Fruit fly (Drosophila melanogaster) whole organism, prepupa: ENCODE results near the gene Npc2f.

ENCODE experiments used
- CG10631 ChIP-seq: fragments of 200-800 bp; sonication (Bioruptor generic); optimal IDR thresholded peaks from 2 replicates; lab custom pipeline; 2016; ENCODE audit warnings: missing biosample characterization, missing genetic modification characterization
- CG10669 ChIP-seq: fragments of 200-800 bp; sonication (Bioruptor generic); optimal IDR thresholded peaks from 3 replicates; lab custom pipeline; 2018; ENCODE audit warnings: missing biosample characterization, mild to moderate bottlenecking, missing genetic modification characterization, moderate library complexity
- CG11294 ChIP-seq: fragments of 200-800 bp; sonication (Bioruptor generic); IDR thresholded peaks from 2 replicates; pipeline ENCODE4 v1.3.6; 2022; ENCODE audit warnings: missing biosample characterization, missing genetic modification characterization
- CG11902 ChIP-seq: fragments of 200-800 bp; sonication (Bioruptor generic); optimal IDR thresholded peaks from 3 replicates; lab custom pipeline; 2016; ENCODE audit warnings: missing biosample characterization, missing genetic modification characterization
- CG15336 ChIP-seq: fragments of 200-800 bp; sonication (Bioruptor generic); IDR thresholded peaks from 2 replicates; pipeline ENCODE4 v1.3.6; 2022; ENCODE audit warnings: missing biosample characterization, missing genetic modification characterization
- CG3032 ChIP-seq: fragments of 200-800 bp; optimal IDR thresholded peaks from 2 replicates; lab custom pipeline; 2019; ENCODE audit warnings: missing biosample characterization, mild to moderate bottlenecking, missing genetic modification characterization, moderate library complexity
- CG31627 ChIP-seq: fragments of 200-800 bp; sonication (Bioruptor generic); optimal IDR thresholded peaks from 3 replicates; lab custom pipeline; 2016; ENCODE audit warnings: missing biosample characterization, missing genetic modification characterization
- CG32006 ChIP-seq: fragments of 200-800 bp; sonication (Bioruptor generic); optimal IDR thresholded peaks from 3 replicates; lab custom pipeline; 2017; ENCODE audit warnings: missing biosample characterization, mild to moderate bottlenecking, missing genetic modification characterization
- CG34406 ChIP-seq: fragments of 200-800 bp; sonication (Bioruptor generic); optimal IDR thresholded peaks from 3 replicates; lab custom pipeline; 2016; ENCODE audit warnings: missing biosample characterization, missing genetic modification characterization
- CG3919 ChIP-seq: fragments of 200-800 bp; sonication (Bioruptor generic); optimal IDR thresholded peaks from 3 replicates; lab custom pipeline; 2016; ENCODE audit warnings: missing biosample characterization, missing genetic modification characterization
- CG6792 ChIP-seq: fragments of 200-800 bp; sonication (Bioruptor generic); optimal IDR thresholded peaks from 3 replicates; lab custom pipeline; 2016; ENCODE audit warnings: missing biosample characterization, missing genetic modification characterization
- CG6808 ChIP-seq: fragments of 200-800 bp; sonication (Bioruptor generic); optimal IDR thresholded peaks from 3 replicates; lab custom pipeline; 2017; ENCODE audit warnings: missing biosample characterization, missing genetic modification characterization, mild to moderate bottlenecking, moderate library complexity, missing genetic modification reagents
- CG7368 ChIP-seq: fragments of 200-800 bp; sonication (Bioruptor generic); optimal IDR thresholded peaks from 3 replicates; lab custom pipeline; 2016; ENCODE audit warnings: missing biosample characterization, missing genetic modification characterization
- CG8632 ChIP-seq: fragments of 200-800 bp; sonication (Bioruptor generic); optimal IDR thresholded peaks from 3 replicates; lab custom pipeline; 2016; ENCODE audit warnings: missing biosample characterization, missing genetic modification characterization
- Eip75B ChIP-seq: fragments of 200-800 bp; sonication (Bioruptor generic); optimal IDR thresholded peaks from 3 replicates; lab custom pipeline; 2016; ENCODE audit warnings: missing biosample characterization, missing genetic modification characterization
- Eip78C ChIP-seq: fragments of 200-800 bp; sonication (Bioruptor generic); peaks from one replicate; lab custom pipeline; 2016; ENCODE audit warnings: missing biosample characterization, missing genetic modification characterization
- Eip93F ChIP-seq: fragments of 200-800 bp; sonication (Bioruptor generic); optimal IDR thresholded peaks from 2 replicates; lab custom pipeline; 2016; ENCODE audit warnings: missing biosample characterization, mild to moderate bottlenecking, missing genetic modification characterization
- Ets96B ChIP-seq: fragments of 200-800 bp; optimal IDR thresholded peaks from 2 replicates; lab custom pipeline; 2019; ENCODE audit warnings: missing biosample characterization, mild to moderate bottlenecking, missing genetic modification characterization, moderate library complexity
- Hr38 ChIP-seq: sonication (Bioruptor generic); optimal IDR thresholded peaks from 2 replicates; lab custom pipeline; 2016; ENCODE audit warnings: missing biosample characterization, missing genetic modification characterization
- Hr39 ChIP-seq: fragments of 200-800 bp; sonication (Bioruptor generic); optimal IDR thresholded peaks from 2 replicates; lab custom pipeline; 2016; ENCODE audit warnings: missing biosample characterization, missing genetic modification characterization
- Hr4 ChIP-seq: fragments of 200-800 bp; sonication (Bioruptor generic); optimal IDR thresholded peaks from 3 replicates; lab custom pipeline; 2016; ENCODE audit warnings: missing biosample characterization, missing genetic modification characterization
- Lpt ChIP-seq: fragments of 200-800 bp; sonication (Bioruptor generic); optimal IDR thresholded peaks from 3 replicates; lab custom pipeline; 2016; ENCODE audit warnings: missing biosample characterization, missing genetic modification characterization
- OdsH ChIP-seq: fragments of 200-800 bp; sonication (Bioruptor generic); optimal IDR thresholded peaks from 3 replicates; lab custom pipeline; 2016; ENCODE audit warnings: missing biosample characterization, missing genetic modification characterization
- Sox14 ChIP-seq: fragments of 200-800 bp; sonication (Bioruptor generic); optimal IDR thresholded peaks from 3 replicates; lab custom pipeline; 2016; ENCODE audit warnings: missing biosample characterization, missing genetic modification characterization
- Sox15 ChIP-seq: fragments of 200-800 bp; sonication (Bioruptor generic); optimal IDR thresholded peaks from 3 replicates; lab custom pipeline; 2016; ENCODE audit warnings: missing biosample characterization, missing genetic modification characterization
- achi ChIP-seq: fragments of 200-800 bp; sonication (Bioruptor generic); optimal IDR thresholded peaks from 3 replicates; lab custom pipeline; 2016; ENCODE audit warnings: missing biosample characterization, missing genetic modification characterization
- acj6 ChIP-seq: fragments of 200-800 bp; sonication (Bioruptor generic); optimal IDR thresholded peaks from 3 replicates; lab custom pipeline; 2016; ENCODE audit warnings: missing biosample characterization, missing genetic modification characterization
- cyc ChIP-seq: fragments of 200-800 bp; sonication (Bioruptor generic); optimal IDR thresholded peaks from 3 replicates; lab custom pipeline; 2016; ENCODE audit warnings: missing biosample characterization, missing genetic modification characterization
- dsx ChIP-seq: fragments of 200-800 bp; optimal IDR thresholded peaks from 3 replicates; lab custom pipeline; 2019; ENCODE audit warnings: missing biosample characterization, mild to moderate bottlenecking, missing genetic modification characterization, moderate library complexity; ENCODE audit not compliant: poor library complexity, severe bottlenecking
- eg ChIP-seq: fragments of 200-800 bp; sonication (Bioruptor generic); IDR thresholded peaks from 3 replicates; pipeline ENCODE4 v1.3.6; 2022; ENCODE audit warnings: missing biosample characterization, missing genetic modification characterization
- esn ChIP-seq: fragments of 200-800 bp; sonication (Bioruptor generic); optimal IDR thresholded peaks from 2 replicates; lab custom pipeline; 2016; ENCODE audit warnings: missing biosample characterization, mild to moderate bottlenecking, missing genetic modification characterization, moderate library complexity
- fd59A ChIP-seq: fragments of 200-800 bp; sonication (Bioruptor generic); optimal IDR thresholded peaks from 2 replicates; lab custom pipeline; 2017; ENCODE audit warnings: missing biosample characterization, mild to moderate bottlenecking, missing genetic modification characterization, missing genetic modification reagents
- fkh ChIP-seq: fragments of 200-800 bp; sonication (Bioruptor generic); optimal IDR thresholded peaks from 3 replicates; lab custom pipeline; 2017; ENCODE audit warnings: missing biosample characterization, mild to moderate bottlenecking, missing genetic modification characterization, moderate library complexity
- lz ChIP-seq: fragments of 200-800 bp; sonication (Bioruptor generic); optimal IDR thresholded peaks from 3 replicates; lab custom pipeline; 2016; ENCODE audit warnings: missing biosample characterization, missing genetic modification characterization
- salr ChIP-seq, 2 experiments: fragments of 200-800 bp; sonication (Bioruptor generic); optimal IDR thresholded peaks; 3 replicates each; lab custom pipeline; 2016 to 2018; ENCODE audit warnings: missing biosample characterization in 2 of 2, missing genetic modification characterization in 2 of 2, mild to moderate bottlenecking in 1 of 2
- svp ChIP-seq: fragments of 200-800 bp; sonication (Bioruptor generic); peaks from one replicate; lab custom pipeline; 2016; ENCODE audit warnings: missing biosample characterization, missing genetic modification characterization
- topi ChIP-seq: fragments of 200-800 bp; sonication (Bioruptor generic); optimal IDR thresholded peaks from 3 replicates; lab custom pipeline; 2016; ENCODE audit warnings: missing biosample characterization, missing genetic modification characterization

Npc2f gene

DNA sequence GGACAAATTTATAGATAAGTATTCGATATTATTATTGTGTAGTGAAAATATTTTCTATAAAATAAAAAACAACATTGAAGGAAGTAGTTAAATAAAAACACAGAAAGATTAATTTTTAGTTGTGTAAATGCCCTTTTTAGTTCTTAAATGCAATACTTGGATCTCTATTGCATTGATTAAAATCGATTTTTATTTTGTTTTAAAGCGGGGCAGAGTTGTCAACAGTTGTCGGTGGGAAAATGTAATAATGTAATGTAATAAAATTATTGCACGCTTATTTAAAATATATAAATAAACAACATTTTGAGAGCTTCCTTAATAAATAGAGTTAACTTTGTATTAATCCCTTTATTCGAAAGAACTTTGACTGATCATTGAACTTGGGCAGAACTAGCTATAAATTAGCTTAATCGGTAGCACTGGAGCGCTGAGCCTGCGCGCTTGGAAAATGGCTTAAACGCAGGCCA, 25.9 kb downstream of the Npc2f start, which contains the start of gene Apc2 (continued):
- no peak for TF ChIP-seq CG7368
- no peak for TF ChIP-seq svp
- TF ChIP-seq Eip78C (GFP tag; lab: Kevin White, UChicago) = peak; percentile 91
- peak; percentile 56 for TF ChIP-seq dsx (GFP tag; lab: Kevin White, UChicago)
- peak; percentile 61 for TF ChIP-seq Hr39
- TF ChIP-seq CG32006 (GFP tag; lab: Kevin White, UChicago) = peak; percentile 69
- TF ChIP-seq acj6 (GFP tag; lab: Kevin White, UChicago) = peak; percentile 60
- no peak for TF ChIP-seq Hr38 (GFP tag; lab: Kevin White, UChicago)
- TF ChIP-seq Ets96B (tag; lab: Kevin White, UChicago) = peak; percentile 56
- peak in 1 of 2 experiments; percentile 30 for TF ChIP-seq salr (GFP tag; optimal IDR thresholded peaks at IDR 0.05; lab: Kevin White, UChicago)
- TF ChIP-seq Hr4 = peak; percentile 74
- TF ChIP-seq Lpt = peak; percentile 36
- TF ChIP-seq eg (GFP tag; lab: Robert Waterston, UW) = peak; percentile 70
- TF ChIP-seq CG10631 (GFP tag; lab: Kevin White, UChicago) = peak; percentile 69
- no peak for TF ChIP-seq Eip93F (GFP tag; lab: Kevin White, UChicago)
- TF ChIP-seq lz (GFP tag; lab: Kevin White, UChicago) = peak; percentile 76
- TF ChIP-seq CG31627 = peak; percentile 42
- TF ChIP-seq achi (GFP tag; lab: Kevin White, UChicago) = peak; percentile 62
- TF ChIP-seq CG6792 (GFP tag; lab: Kevin White, UChicago) = peak; percentile 49
- TF ChIP-seq CG3032 (tag; lab: Kevin White, UChicago) = peak; percentile 64
- peak; percentile 32 for TF ChIP-seq CG11902 (GFP tag; lab: Kevin White, UChicago)
- TF ChIP-seq topi (GFP tag; lab: Kevin White, UChicago) = peak; percentile 60

- TF ChIP-seq Hr39 (no peak), lz (GFP tag; lab: Kevin White, UChicago) (peak; percentile 47), CG10669 (GFP tag; lab: Kevin White, UChicago) (no peak), OdsH (GFP tag; lab: Kevin White, UChicago) (no peak), esn (GFP tag; lab: Kevin White, UChicago) (peak; percentile 64), fd59A (GFP tag; lab: Kevin White, UChicago) (no peak), CG3032 (tag; lab: Kevin White, UChicago) (peak; percentile 44), achi (GFP tag; lab: Kevin White, UChicago) (peak; percentile 39), CG11294 (0 out of 2 replicates have a peak, but pooled peaks have one; percentile 23), CG31627 (peak; percentile 48), eg (GFP tag; lab: Robert Waterston, UW) (peak; percentile 48; the same call in 1 of the 3 replicates), Eip75B (GFP tag; lab: Kevin White, UChicago) (peak; percentile 33), CG3919 (GFP tag; lab: Kevin White, UChicago) (no peak), Hr38 (GFP tag; lab: Kevin White, UChicago) (no peak), cyc (GFP tag; lab: Kevin White, UChicago) (peak; percentile 45), CG34406 (GFP tag; lab: Kevin White, UChicago) (no peak), fkh (no peak), Sox15 (GFP tag; lab: Kevin White, UChicago) (no peak), CG6808 (GFP tag; lab: Kevin White, UChicago) (no peak), Eip78C (GFP tag; lab: Kevin White, UChicago) (peak; percentile 67), Sox14 (GFP tag; lab: Kevin White, UChicago) (peak; percentile 33), CG7368 (no peak), CG8632 (GFP tag; lab: Kevin White, UChicago) (no peak), topi (GFP tag; lab: Kevin White, UChicago) (peak; percentile 28), CG15336 (0 out of 2 replicates have a peak, but pooled peaks have one; percentile 23)
- TF ChIP-seq, all 60 proteins: peak for 13
These were observed 31.7 kb downstream of the Npc2f start, which contains the start of gene CG5510 for dm6 chr3R:24169362-24169761. TSS of gene CG5510 (minus strand) at chr3R:24169562.

DNA sequence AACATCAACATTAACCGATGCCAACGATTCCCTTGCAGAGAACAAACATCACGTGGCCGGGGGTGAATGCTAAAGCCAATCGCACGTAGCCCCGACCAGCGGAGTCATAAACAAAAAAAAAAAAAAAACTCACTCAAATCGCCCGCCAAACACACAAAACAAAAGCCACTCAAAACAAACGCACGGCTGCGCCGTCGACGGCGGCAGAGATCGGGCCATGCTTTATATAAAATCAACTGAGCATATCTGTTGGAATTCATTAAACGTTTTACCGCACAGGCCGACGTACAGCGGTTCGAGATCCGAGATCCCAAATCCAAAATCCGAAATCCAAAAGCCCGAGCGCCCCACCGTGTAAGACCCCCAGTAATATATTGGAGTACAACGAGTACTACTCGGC, 34.7 kb downstream of the Npc2f start, which contains the start of gene CG13606:
Gene CG13606, plus strand, starts transcription at position 250 of the 400 bp plus-strand sequence.
- no peak for TF ChIP-seq fkh
- no peak for TF ChIP-seq Lpt
- TF ChIP-seq Hr38 (GFP tag; lab: Kevin White, UChicago) = no peak
- no peak for TF ChIP-seq CG7368
